Worm (Caenorhabditis elegans): ENCODE data around the gene F58E6.11.

Gene F58E6.11

ce11 chrV:9796562-9796961, 38.8 kb upstream of the F58E6.11 start, which contains the start of gene F46B6.9:
Gene F46B6.9, plus strand, starts transcription at chrV:9796862.
- TF ChIP-seq madf-2 (tag; optimal IDR thresholded peaks at IDR 0.05) (no peak), dmd-4 (tag; optimal IDR thresholded peaks at IDR 0.05; ENCODE audit: borderline replicate concordance) (no peak), K02D7.2 (tag; optimal IDR thresholded peaks at IDR 0.05) (no peak), hlh-15 (tag; optimal IDR thresholded peaks at IDR 0.05) (no peak), eyg-1 (tag; optimal IDR thresholded peaks at IDR 0.05) (no peak), nhr-11 (tag; optimal IDR thresholded peaks at IDR 0.05) (no peak), unc-55 (GFP tag; optimal IDR thresholded peaks at IDR 0.05) (no peak), fkh-6 (tag; optimal IDR thresholded peaks at IDR 0.05) (no peak), ceh-45 (GFP tag; IDR thresholded peaks at IDR 0.05) (no peak), sox-2 (GFP tag; IDR thresholded peaks at IDR 0.05) (no peak), ceh-19 (GFP tag; optimal IDR thresholded peaks at IDR 0.05) (no peak)

- TF ChIP-seq K02D7.2 (tag; optimal IDR thresholded peaks at IDR 0.05) (no peak), unc-42 (tag; optimal IDR thresholded peaks at IDR 0.05) (peak; percentile 37), dmd-4 (tag; optimal IDR thresholded peaks at IDR 0.05; ENCODE audit: borderline replicate concordance) (no peak), fax-1 (tag; optimal IDR thresholded peaks at IDR 0.05) (no peak), nhr-232 (tag; optimal IDR thresholded peaks at IDR 0.05) (no peak)
Measured at ce11 chrV:9796002-9796401, 38.2 kb upstream of the F58E6.11 start.

ce11 chrV:9794997-9795396, 37.2 kb upstream of the F58E6.11 start:
- TF ChIP-seq dmd-4 (tag; optimal IDR thresholded peaks at IDR 0.05; ENCODE audit: borderline replicate concordance) (no peak), ceh-22 (tag; optimal IDR thresholded peaks at IDR 0.05) (no peak), C08G9.2 (tag; optimal IDR thresholded peaks at IDR 0.05) (no peak), tbx-2 (tag; optimal IDR thresholded peaks at IDR 0.05) (no peak), ceh-18 (tag; optimal IDR thresholded peaks at IDR 0.05) (no peak), zip-5 (tag; optimal IDR thresholded peaks at IDR 0.05) (no peak), K02D7.2 (tag; optimal IDR thresholded peaks at IDR 0.05) (no peak), mec-3 (tag; optimal IDR thresholded peaks at IDR 0.05; ENCODE audit: borderline replicate concordance) (no peak), nhr-11 (tag; optimal IDR thresholded peaks at IDR 0.05) (no peak)

DNA sequence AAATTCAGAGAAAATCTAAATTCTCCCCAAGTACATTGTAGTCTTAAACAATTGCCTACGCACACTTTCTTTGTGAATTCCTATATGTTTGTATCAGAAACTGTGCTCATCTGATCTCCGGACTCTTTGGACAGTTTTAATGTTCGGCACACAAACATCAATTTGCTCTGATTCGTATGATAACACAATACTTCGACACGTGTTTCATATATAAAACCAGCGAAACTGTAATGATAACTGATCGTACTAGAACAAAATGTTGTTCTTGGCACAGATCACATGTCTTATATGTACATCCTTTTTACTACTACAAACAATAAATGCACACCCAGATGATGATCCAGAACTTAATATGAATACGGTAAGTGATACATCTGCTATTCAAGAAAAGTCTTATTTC, 33.5 kb upstream of the F58E6.11 start, which contains the start of gene lipl-2:
lipl-2 (plus strand) TSS at position 236 of the 400 bp plus-strand sequence.
- TF ChIP-seq lim-6 (tag; optimal IDR thresholded peaks at IDR 0.05) (no peak), gmeb-2 (tag; optimal IDR thresholded peaks at IDR 0.05) (no peak), pqm-1 (tag; optimal IDR thresholded peaks at IDR 0.05) (no peak), rnt-1 (tag; optimal IDR thresholded peaks at IDR 0.05) (no peak), T23F11.4 (GFP tag; optimal IDR thresholded peaks at IDR 0.05) (no peak), C38D4.7 (GFP tag; optimal IDR thresholded peaks at IDR 0.05) (no peak), ceh-31 (tag; optimal IDR thresholded peaks at IDR 0.05) (no peak), unc-86 (tag; optimal IDR thresholded peaks at IDR 0.05) (no peak), ceh-19 (GFP tag; optimal IDR thresholded peaks at IDR 0.05) (no peak), ztf-16 (tag; optimal IDR thresholded peaks at IDR 0.05) (no peak), fax-1 (tag; optimal IDR thresholded peaks at IDR 0.05) (no peak), ceh-18 (tag; optimal IDR thresholded peaks at IDR 0.05) (no peak), ceh-14 (tag; optimal IDR thresholded peaks at IDR 0.05) (no peak), fkh-6 (tag; optimal IDR thresholded peaks at IDR 0.05) (no peak), hlh-13 (GFP tag; optimal IDR thresholded peaks at IDR 0.05) (no peak)

- no peak for TF ChIP-seq ceh-14 (tag; optimal IDR thresholded peaks at IDR 0.05)
- TF ChIP-seq nfya-1 (tag; optimal IDR thresholded peaks at IDR 0.05) = peak; percentile 80
- TF ChIP-seq fkh-6 (tag; optimal IDR thresholded peaks at IDR 0.05) = no peak
- no peak for TF ChIP-seq unc-86 (tag; optimal IDR thresholded peaks at IDR 0.05)
- TF ChIP-seq pat-9 (tag; optimal IDR thresholded peaks at IDR 0.05) = no peak
- no peak for TF ChIP-seq unc-3 (GFP tag; conservative IDR thresholded peaks at IDR 0.05)
- TF ChIP-seq unc-3 (tag; optimal IDR thresholded peaks at IDR 0.05) = no peak
- TF ChIP-seq ceh-22 (tag; optimal IDR thresholded peaks at IDR 0.05) = no peak
- peak; percentile 35 for TF ChIP-seq ets-4 (tag; optimal IDR thresholded peaks at IDR 0.05)
- peak; percentile 89 for TF ChIP-seq ceh-18 (tag; optimal IDR thresholded peaks at IDR 0.05)
- no peak for TF ChIP-seq syd-9 (tag; optimal IDR thresholded peaks at IDR 0.05)
- TF ChIP-seq ahr-1 (tag; optimal IDR thresholded peaks at IDR 0.05) = no peak
- TF ChIP-seq pax-1 (tag; optimal IDR thresholded peaks at IDR 0.05) = no peak
- TF ChIP-seq pros-1 (tag; optimal IDR thresholded peaks at IDR 0.05) = no peak
- TF ChIP-seq tbx-2 (tag; optimal IDR thresholded peaks at IDR 0.05) = peak; percentile 68
- TF ChIP-seq F13H6.1 (tag; optimal IDR thresholded peaks at IDR 0.05) = no peak
- no peak for TF ChIP-seq ceh-48 (tag; optimal IDR thresholded peaks at IDR 0.05)
- no peak for TF ChIP-seq ceh-6 (GFP tag; optimal IDR thresholded peaks at IDR 0.05)
- no peak for TF ChIP-seq pag-3 (tag; optimal IDR thresholded peaks at IDR 0.05; ENCODE audit: borderline replicate concordance)
- no peak for TF ChIP-seq hlh-15 (tag; optimal IDR thresholded peaks at IDR 0.05)
- no peak for TF ChIP-seq zip-5 (tag; optimal IDR thresholded peaks at IDR 0.05)
Measured at ce11 chrV:9789657-9790261, 32.0 kb upstream of the F58E6.11 start, which contains the start of gene ztf-7. Gene ztf-7, minus strand, starts transcription at chrV:9789707.
